Worm (Caenorhabditis elegans) whole organism, L4/young adult: ENCODE results near the gene alh-9.

ENCODE experiments used
- W03F9.2 ChIP-seq: fragments of 150-350 bp; optimal IDR thresholded peaks from 2 replicates; lab custom pipeline; 2014; ENCODE audit warnings: missing biosample characterization, missing genetic modification characterization
- dao-5 ChIP-seq: sonication (generic microtip); optimal IDR thresholded peaks from 2 replicates; lab custom pipeline; 2016; ENCODE audit warnings: missing genotype, missing genetic modification characterization, moderate library complexity, missing compliant biosample characterization
- him-1 ChIP-seq: sonication (generic microtip); optimal IDR thresholded peaks from 2 replicates; lab custom pipeline; 2016; ENCODE audit warnings: missing genotype, missing genetic modification reagents, missing genetic modification characterization, missing compliant biosample characterization

Gene alh-9

ce11 chrIII:5897468-5897867, 41.6 kb downstream of the alh-9 start:
- no peak for TF ChIP-seq dao-5 (tag; lab: Kevin White, UChicago)
- no peak for TF ChIP-seq him-1 (tag; lab: Kevin White, UChicago)
- TF ChIP-seq W03F9.2 (tag; lab: Kevin White, UChicago) = no peak

- TF ChIP-seq W03F9.2 (tag; lab: Kevin White, UChicago) (no peak), dao-5 (tag; lab: Kevin White, UChicago) (no peak), him-1 (tag; lab: Kevin White, UChicago) (no peak)
These were observed 42.8 kb downstream of the alh-9 start for ce11 chrIII:5898631-5899030.

ce11 chrIII:5900709-5901108, 44.9 kb downstream of the alh-9 start:
- TF ChIP-seq him-1 (tag; lab: Kevin White, UChicago) (no peak), W03F9.2 (tag; lab: Kevin White, UChicago) (no peak), dao-5 (tag; lab: Kevin White, UChicago) (no peak)

- TF ChIP-seq W03F9.2 (tag; lab: Kevin White, UChicago) = no peak
- no peak for TF ChIP-seq dao-5 (tag; lab: Kevin White, UChicago)
- TF ChIP-seq him-1 (tag; lab: Kevin White, UChicago) = no peak
These were observed 46.7 kb downstream of the alh-9 start for ce11 chrIII:5902558-5902957.

- TF ChIP-seq dao-5 (tag; lab: Kevin White, UChicago) = no peak
- no peak for TF ChIP-seq W03F9.2 (tag; lab: Kevin White, UChicago)
- TF ChIP-seq him-1 (tag; lab: Kevin White, UChicago) = no peak
These were observed 50.2 kb downstream of the alh-9 start, which contains the start of gene dpff-1 for ce11 chrIII:5906059-5906458. Gene dpff-1 (minus strand): TSS chrIII:5906346.

ce11 chrIII:5906749-5907148, 50.9 kb downstream of the alh-9 start, which contains the start of gene erd-2.2:
Gene erd-2.2 (plus strand): TSS chrIII:5907049.
- no peak for TF ChIP-seq him-1 (tag; lab: Kevin White, UChicago)
- no peak for TF ChIP-seq W03F9.2 (tag; lab: Kevin White, UChicago)

ce11 chrIII:5908408-5908807, 52.6 kb downstream of the alh-9 start, which contains the start of gene C28H8.3:
Gene C28H8.3 (plus strand): TSS chrIII:5908700.
- TF ChIP-seq him-1 (tag; lab: Kevin White, UChicago) (no peak), dao-5 (tag; lab: Kevin White, UChicago) (no peak), W03F9.2 (tag; lab: Kevin White, UChicago) (no peak)
